Worm (Caenorhabditis elegans) whole organism, L4 larva: ENCODE data around the gene W06H8.6.

Source experiments
- F10B5.3 ChIP-seq: sonication (generic microtip); optimal IDR thresholded peaks from 2 replicates; lab custom pipeline; 2016; ENCODE audit warnings: mild to moderate bottlenecking, missing genetic modification characterization, missing compliant biosample characterization
- F26F4.8 ChIP-seq: fragments of 200-800 bp; sonication (Bioruptor generic); conservative IDR thresholded peaks from 2 replicates; pipeline ENCODE4 v1.3.6; 2022; ENCODE audit warnings: missing genetic modification characterization, missing compliant biosample characterization
- F37D6.2 ChIP-seq: sonication (generic microtip); optimal IDR thresholded peaks from 2 replicates; lab custom pipeline; 2016; ENCODE audit warnings: mild to moderate bottlenecking, missing genetic modification characterization, missing compliant biosample characterization
- T26A8.4 ChIP-seq: fragments of 200-800 bp; sonication (Bioruptor generic); IDR thresholded peaks from 2 replicates; pipeline ENCODE4 v1.3.6; 2022; ENCODE audit warnings: missing genetic modification characterization, missing compliant biosample characterization
- Y105C5A.15 ChIP-seq: fragments of 200-800 bp; sonication (Bioruptor generic); IDR thresholded peaks from 2 replicates; pipeline ENCODE4 v1.3.6; 2022; ENCODE audit warnings: missing genetic modification characterization, missing compliant biosample characterization
- Y5F2A.4 ChIP-seq: fragments of 200-800 bp; sonication (Bioruptor generic); optimal IDR thresholded peaks from 2 replicates; lab custom pipeline; 2018; ENCODE audit warnings: mild to moderate bottlenecking, missing genetic modification characterization, missing compliant biosample characterization
- Y75B8A.6 ChIP-seq: fragments of 200-800 bp; sonication (Bioruptor generic); IDR thresholded peaks from 2 replicates; pipeline ENCODE4 v1.3.6; 2022; ENCODE audit warnings: missing genetic modification reagents, missing genetic modification characterization, missing compliant biosample characterization
- ZK337.2 ChIP-seq: fragments of 200-800 bp; sonication (Bioruptor generic); IDR thresholded peaks from 2 replicates; pipeline ENCODE4 v1.3.6; 2022; ENCODE audit warnings: missing genetic modification reagents, missing genetic modification characterization, missing compliant biosample characterization
- aha-1 ChIP-seq: fragments of 150-350 bp; peaks from one replicate; lab custom pipeline; 2014; ENCODE audit warnings: missing biosample characterization, missing genetic modification characterization
- ama-1 ChIP-seq: fragments of 150-350 bp; optimal IDR thresholded peaks from 2 replicates; lab custom pipeline; 2014; ENCODE audit warnings: inconsistent platforms, mixed read lengths
- ceh-28 ChIP-seq: fragments of 150-350 bp; optimal IDR thresholded peaks from 2 replicates; lab custom pipeline; 2014; ENCODE audit warnings: missing biosample characterization, missing genetic modification reagents, missing genetic modification characterization
- ceh-32 ChIP-seq: sonication (generic microtip); optimal IDR thresholded peaks from 2 replicates; lab custom pipeline; 2016; ENCODE audit warnings: mild to moderate bottlenecking, missing genetic modification characterization, missing compliant biosample characterization; ENCODE audit not compliant: poor library complexity
- ceh-82 ChIP-seq: sonication (generic microtip); optimal IDR thresholded peaks from 2 replicates; lab custom pipeline; 2017; ENCODE audit warnings: missing biosample characterization, missing genetic modification characterization
- cey-2 ChIP-seq: sonication (generic microtip); optimal IDR thresholded peaks from 3 replicates; lab custom pipeline; 2017; ENCODE audit warnings: missing genetic modification characterization, mild to moderate bottlenecking, missing compliant biosample characterization, antibody characterized with exemption, borderline replicate concordance; ENCODE audit not compliant: insufficient read depth
- daf-16 ChIP-seq, 3 experiments: sonication (generic microtip); optimal IDR thresholded peaks; 2 replicates each; lab custom pipeline; 2016 to 2017; ENCODE audit warnings: missing genetic modification characterization in 3 of 3, missing genetic modification reagents in 3 of 3, mild to moderate bottlenecking in 2 of 3, missing compliant biosample characterization in 2 of 3, missing biosample characterization in 1 of 3, moderate library complexity in 1 of 3
- dpl-1 ChIP-seq: fragments of 150-350 bp; optimal IDR thresholded peaks from 2 replicates; lab custom pipeline; 2014; ENCODE audit warnings: missing biosample characterization, missing genetic modification reagents, missing genetic modification characterization
- egl-27 ChIP-seq: sonication (generic microtip); optimal IDR thresholded peaks from 3 replicates; lab custom pipeline; 2017; ENCODE audit warnings: missing biosample characterization, missing genetic modification reagents, missing genetic modification characterization
- egl-43 ChIP-seq: fragments of 200-800 bp; sonication (Bioruptor generic); IDR thresholded peaks from 2 replicates; pipeline ENCODE4 v1.3.6; 2022; ENCODE audit warnings: missing genetic modification reagents, missing genetic modification characterization, missing compliant biosample characterization
- gei-8 ChIP-seq: fragments of 200-800 bp; sonication (Bioruptor generic); optimal IDR thresholded peaks from 2 replicates; lab custom pipeline; 2018; ENCODE audit warnings: mild to moderate bottlenecking, missing genetic modification characterization, missing compliant biosample characterization
- hif-1 ChIP-seq, 2 experiments: sonication (generic microtip); optimal IDR thresholded peaks; 2 replicates each; lab custom pipeline; 2016 to 2017; ENCODE audit warnings: missing compliant biosample characterization in 2 of 2, missing genetic modification characterization in 2 of 2, missing genetic modification reagents in 2 of 2, missing genotype in 2 of 2, mild to moderate bottlenecking in 1 of 2
- hlh-11 ChIP-seq: fragments of 200-800 bp; sonication (Bioruptor generic); optimal IDR thresholded peaks from 2 replicates; lab custom pipeline; 2018; ENCODE audit warnings: mild to moderate bottlenecking, missing genetic modification characterization, missing compliant biosample characterization
- hlh-30 ChIP-seq: sonication (generic microtip); optimal IDR thresholded peaks from 2 replicates; lab custom pipeline; 2017; ENCODE audit warnings: antibody characterized with exemption, mild to moderate bottlenecking, missing genetic modification characterization, missing compliant biosample characterization; ENCODE audit not compliant: insufficient read depth
- hmg-1.1 ChIP-seq: fragments of 200-800 bp; sonication (Bioruptor generic); IDR thresholded peaks from 2 replicates; pipeline ENCODE4 v1.3.6; 2022; ENCODE audit warnings: missing genetic modification reagents, missing genetic modification characterization, missing compliant biosample characterization
- lin-13 ChIP-seq: fragments of 150-350 bp; optimal IDR thresholded peaks from 2 replicates; lab custom pipeline; 2014; ENCODE audit warnings: missing biosample characterization, missing genetic modification reagents, missing genetic modification characterization
- lin-15B ChIP-seq: fragments of 150-350 bp; sonication (generic microtip); optimal IDR thresholded peaks from 3 replicates; lab custom pipeline; 2014; ENCODE audit warnings: missing biosample characterization, missing genetic modification characterization
- lin-29 ChIP-seq: fragments of 200-800 bp; sonication (Bioruptor generic); IDR thresholded peaks from 2 replicates; pipeline ENCODE4 v1.3.6; 2022; ENCODE audit warnings: missing genetic modification reagents, missing genetic modification characterization, missing compliant biosample characterization
- lin-39 ChIP-seq: fragments of 150-350 bp; optimal IDR thresholded peaks from 2 replicates; lab custom pipeline; 2014; ENCODE audit warnings: missing biosample characterization, missing genetic modification reagents, missing genetic modification characterization
- lir-3 ChIP-seq: sonication (generic microtip); optimal IDR thresholded peaks from 2 replicates; lab custom pipeline; 2016; ENCODE audit warnings: mild to moderate bottlenecking, missing genetic modification characterization, missing compliant biosample characterization
- madf-9 ChIP-seq: fragments of 200-800 bp; sonication (Bioruptor generic); conservative IDR thresholded peaks from 2 replicates; pipeline ENCODE4 v1.3.6; 2022; ENCODE audit warnings: missing genetic modification reagents, missing genetic modification characterization, missing compliant biosample characterization
- mdl-1 ChIP-seq, 2 experiments: fragments of 150-350 bp in 1 of 2; sonication (generic microtip) in 1 of 2; optimal IDR thresholded peaks; 2 replicates each; lab custom pipeline; 2014 to 2017; ENCODE audit warnings: missing biosample characterization in 2 of 2, missing genetic modification characterization in 2 of 2
- mes-2 ChIP-seq: sonication (generic microtip); optimal IDR thresholded peaks from 2 replicates; lab custom pipeline; 2016; ENCODE audit warnings: missing genotype, mild to moderate bottlenecking, missing genetic modification characterization, missing compliant biosample characterization; ENCODE audit not compliant: poor library complexity, severe bottlenecking
- mxl-3 ChIP-seq: fragments of 200-800 bp; sonication (Bioruptor generic); optimal IDR thresholded peaks from 2 replicates; lab custom pipeline; 2018; ENCODE audit warnings: mild to moderate bottlenecking, missing genetic modification characterization, missing compliant biosample characterization
- nhr-10 ChIP-seq: fragments of 150-350 bp; optimal IDR thresholded peaks from 2 replicates; lab custom pipeline; 2014; ENCODE audit warnings: missing biosample characterization, missing genetic modification characterization
- nhr-237 ChIP-seq: sonication (generic microtip); optimal IDR thresholded peaks from 2 replicates; lab custom pipeline; 2017; ENCODE audit warnings: missing biosample characterization, missing genetic modification characterization
- nhr-42 ChIP-seq: fragments of 200-800 bp; sonication (Bioruptor generic); IDR thresholded peaks from 2 replicates; pipeline ENCODE4 v1.3.6; 2022; ENCODE audit warnings: missing genetic modification characterization, missing compliant biosample characterization
- nhr-48 ChIP-seq: sonication (generic microtip); optimal IDR thresholded peaks from 2 replicates; lab custom pipeline; 2016; ENCODE audit warnings: mild to moderate bottlenecking, missing genetic modification characterization, missing compliant biosample characterization
- nhr-6 ChIP-seq: fragments of 150-350 bp; optimal IDR thresholded peaks from 2 replicates; lab custom pipeline; 2014; ENCODE audit warnings: missing biosample characterization, missing genetic modification characterization
- php-3 ChIP-seq: fragments of 200-800 bp; sonication (Bioruptor generic); IDR thresholded peaks from 2 replicates; pipeline ENCODE4 v1.3.6; 2022; ENCODE audit warnings: missing genetic modification reagents, missing genetic modification characterization, missing compliant biosample characterization
- rbr-2 ChIP-seq: sonication (generic microtip); optimal IDR thresholded peaks from 2 replicates; lab custom pipeline; 2016; ENCODE audit warnings: missing genotype, missing genetic modification characterization, missing compliant biosample characterization
- saeg-2 ChIP-seq: fragments of 200-800 bp; sonication (Bioruptor generic); IDR thresholded peaks from 2 replicates; pipeline ENCODE4 v1.3.6; 2022; ENCODE audit warnings: missing genetic modification reagents, missing genetic modification characterization, missing compliant biosample characterization
- sdz-12 ChIP-seq: fragments of 200-800 bp; sonication (Bioruptor generic); optimal IDR thresholded peaks from 2 replicates; lab custom pipeline; 2018; ENCODE audit warnings: mild to moderate bottlenecking, missing genetic modification characterization, missing compliant biosample characterization
- set-16 ChIP-seq: fragments of 200-800 bp; sonication (Bioruptor generic); IDR thresholded peaks from 2 replicates; pipeline ENCODE4 v1.3.6; 2022; ENCODE audit warnings: missing genetic modification reagents, missing genetic modification characterization, missing compliant biosample characterization
- skn-1 ChIP-seq: fragments of 150-350 bp; optimal IDR thresholded peaks from 2 replicates; lab custom pipeline; 2014; ENCODE audit warnings: missing biosample characterization, missing genetic modification characterization
- snpc-1.2 ChIP-seq: fragments of 200-800 bp; sonication (Bioruptor generic); IDR thresholded peaks from 2 replicates; pipeline ENCODE4 v1.3.6; 2022; ENCODE audit warnings: missing genetic modification reagents, missing genetic modification characterization, missing compliant biosample characterization
- snpc-4 ChIP-seq: fragments of 150-350 bp; optimal IDR thresholded peaks from 2 replicates; lab custom pipeline; 2014; ENCODE audit warnings: missing biosample characterization, missing genetic modification characterization
- tag-97 ChIP-seq: fragments of 200-800 bp; sonication (Bioruptor generic); IDR thresholded peaks from 2 replicates; pipeline ENCODE4 v1.3.6; 2022; ENCODE audit warnings: missing genetic modification characterization, missing compliant biosample characterization
- unc-39 ChIP-seq: sonication (generic microtip); optimal IDR thresholded peaks from 2 replicates; lab custom pipeline; 2017; ENCODE audit warnings: missing biosample characterization, missing genetic modification characterization
- unc-62 ChIP-seq, 3 experiments: fragments of 150-350 bp in 1 of 3; sonication (generic microtip); optimal IDR thresholded peaks in 2 of 3; peaks in 1 of 3; 1 replicate in 1 of 3; 2 replicates in 2 of 3; lab custom pipeline; 2014 to 2017; ENCODE audit warnings: missing biosample characterization in 3 of 3, missing genetic modification characterization in 3 of 3, missing genetic modification reagents in 3 of 3, missing genotype in 1 of 3
- zfp-3 ChIP-seq: fragments of 200-800 bp; sonication (Bioruptor generic); conservative IDR thresholded peaks from 2 replicates; pipeline ENCODE4 v1.3.6; 2022; ENCODE audit warnings: missing genetic modification reagents, missing genetic modification characterization, missing compliant biosample characterization
- zip-11 ChIP-seq: fragments of 200-800 bp; sonication (Bioruptor generic); IDR thresholded peaks from 2 replicates; pipeline ENCODE4 v1.3.6; 2022; ENCODE audit warnings: missing genetic modification characterization, missing compliant biosample characterization
- ztf-7 ChIP-seq: fragments of 150-350 bp; optimal IDR thresholded peaks from 2 replicates; lab custom pipeline; 2014; ENCODE audit warnings: missing biosample characterization, missing genetic modification characterization

W06H8.6 gene

DNA sequence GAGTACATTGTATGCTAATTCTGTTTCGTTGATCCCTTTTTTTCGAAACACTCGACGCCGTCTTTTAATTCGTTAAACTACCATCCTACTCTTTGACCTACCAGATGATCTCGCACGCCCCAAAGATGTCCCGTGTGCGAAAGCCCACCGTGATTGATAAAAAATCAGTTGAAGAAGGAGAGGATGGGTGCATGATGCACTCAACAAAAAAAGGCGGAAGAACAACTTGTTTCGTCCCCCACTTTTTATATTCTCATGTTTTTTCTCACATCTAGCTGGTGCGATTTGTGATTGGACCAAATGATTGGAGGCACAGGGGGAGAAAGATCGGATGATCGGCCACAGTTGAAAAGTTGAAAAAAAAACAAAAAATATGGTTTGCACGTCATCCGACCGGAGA lies 11.5 kb upstream of the W06H8.6 start (continued):
- TF ChIP-seq T26A8.4 (no peak), Y5F2A.4 (GFP tag; lab: Kevin White, UChicago) (no peak), lir-3 (tag; lab: Kevin White, UChicago) (no peak), Y105C5A.15 (GFP tag; lab: Robert Waterston, UW) (no peak), sdz-12 (GFP tag; lab: Kevin White, UChicago) (no peak), hlh-30 (tag; lab: Kevin White, UChicago) (peak; percentile 84), set-16 (GFP tag; lab: Robert Waterston, UW) (no peak), cey-2 (tag; lab: Kevin White, UChicago) (no peak), hif-1 (tag; optimal IDR thresholded peaks at IDR 0.05; lab: Kevin White, UChicago) (peak in 1 of 2 experiments; percentile 37), ceh-32 (no peak), php-3 (GFP tag; lab: Robert Waterston, UW) (no peak), lin-29 (GFP tag; lab: Robert Waterston, UW) (0 out of 2 replicates have a peak, but pooled peaks have one; percentile 42), aha-1 (tag; lab: Kevin White, UChicago) (peak; percentile 3), tag-97 (no peak), nhr-237 (no peak), nhr-10 (tag; lab: Kevin White, UChicago) (no peak), ceh-82 (tag; lab: Kevin White, UChicago) (no peak), F10B5.3 (tag; lab: Kevin White, UChicago) (no peak), skn-1 (no peak), rbr-2 (tag; lab: Kevin White, UChicago) (no peak), nhr-48 (tag; lab: Kevin White, UChicago) (peak; percentile 99), ZK337.2 (GFP tag; lab: Robert Waterston, UW) (no peak), lin-13 (GFP tag; lab: Kevin White, UChicago) (no peak), snpc-4 (tag; lab: Kevin White, UChicago) (no peak), dpl-1 (no peak), ztf-7 (tag; lab: Kevin White, UChicago) (no peak), unc-39 (no peak), nhr-42 (GFP tag; lab: Robert Waterston, UW) (no peak), ama-1 (no peak), egl-43 (no peak), snpc-1.2 (no peak), madf-9 (GFP tag; lab: Robert Waterston, UW) (no peak), zfp-3 (GFP tag; lab: Robert Waterston, UW) (no peak), mdl-1 (tag; optimal IDR thresholded peaks at IDR 0.05; lab: Kevin White, UChicago) (peak; percentile 62 to 83), lin-39 (tag; lab: Kevin White, UChicago) (no peak), lin-15B (tag; lab: Kevin White, UChicago) (no peak), gei-8 (no peak), daf-16 (GFP tag; optimal IDR thresholded peaks at IDR 0.05; lab: Kevin White, UChicago) (no peak), daf-16 (tag; optimal IDR thresholded peaks at IDR 0.05; lab: Kevin White, UChicago) (peak; percentile 2), unc-62 (GFP tag; optimal IDR thresholded peaks at IDR 0.05 in 1 of 2; lab: Kevin White, UChicago) (peak in 1 of 2 experiments; percentile 93), unc-62 (tag; optimal IDR thresholded peaks at IDR 0.05; lab: Kevin White, UChicago) (no peak), hlh-11 (tag; lab: Kevin White, UChicago) (peak; percentile 83), F37D6.2 (tag; lab: Kevin White, UChicago) (no peak), zip-11 (GFP tag; lab: Robert Waterston, UW) (no peak), egl-27 (tag; lab: Kevin White, UChicago) (no peak), mxl-3 (GFP tag; lab: Kevin White, UChicago) (peak; percentile 40), nhr-6 (tag; lab: Kevin White, UChicago) (no peak), hmg-1.1 (GFP tag; lab: Robert Waterston, UW) (no peak), ceh-28 (tag; lab: Kevin White, UChicago) (no peak), mes-2 (no peak), Y75B8A.6 (GFP tag; lab: Robert Waterston, UW) (no peak), F26F4.8 (GFP tag; lab: Robert Waterston, UW) (no peak), saeg-2 (GFP tag; lab: Robert Waterston, UW) (no peak)
